Worm (Caenorhabditis elegans) whole organism, L2 larva: Measurements from ENCODE around the gene C11H1.5.
A peak's percentile ranks its signal among the peaks of the same experiment; 100 is the strongest.

Source experiments
- C34F6.9 ChIP-seq: fragments of 150-350 bp; optimal IDR thresholded peaks from 2 replicates; lab custom pipeline; 2014; ENCODE audit warnings: missing biosample characterization, missing genetic modification characterization
- F13H6.1 ChIP-seq: sonication (generic microtip); optimal IDR thresholded peaks from 2 replicates; lab custom pipeline; 2016; ENCODE audit warnings: missing genetic modification characterization, missing compliant biosample characterization
- R02D3.7 ChIP-seq: fragments of 150-350 bp; optimal IDR thresholded peaks from 2 replicates; lab custom pipeline; 2014; ENCODE audit warnings: missing biosample characterization, missing genetic modification characterization
- Y55F3AM.14 ChIP-seq: fragments of 200-800 bp; sonication (Bioruptor generic); optimal IDR thresholded peaks from 2 replicates; lab custom pipeline; 2018; ENCODE audit warnings: mild to moderate bottlenecking, missing genetic modification characterization, missing compliant biosample characterization
- ZK546.5 ChIP-seq: sonication (generic microtip); optimal IDR thresholded peaks from 2 replicates; lab custom pipeline; 2017; ENCODE audit warnings: missing biosample characterization, missing genetic modification characterization
- alr-1 ChIP-seq: fragments of 150-350 bp; optimal IDR thresholded peaks from 2 replicates; lab custom pipeline; 2014; ENCODE audit warnings: missing biosample characterization, missing genetic modification characterization
- ama-1 ChIP-seq: fragments of 150-350 bp; optimal IDR thresholded peaks from 2 replicates; lab custom pipeline; 2018; ENCODE audit warnings: inconsistent platforms
- blmp-1 ChIP-seq: sonication (generic microtip); optimal IDR thresholded peaks from 2 replicates; lab custom pipeline; 2017; ENCODE audit warnings: missing genetic modification characterization, mild to moderate bottlenecking, missing compliant biosample characterization, antibody characterized with exemption, moderate library complexity; ENCODE audit not compliant: insufficient read depth
- ceh-16 ChIP-seq: fragments of 150-350 bp; optimal IDR thresholded peaks from 2 replicates; lab custom pipeline; 2014; ENCODE audit warnings: missing biosample characterization, missing genetic modification characterization
- ceh-82 ChIP-seq: fragments of 150-350 bp; optimal IDR thresholded peaks from 2 replicates; lab custom pipeline; 2014; ENCODE audit warnings: missing biosample characterization, missing genetic modification characterization
- crh-2 ChIP-seq: sonication (generic microtip); optimal IDR thresholded peaks from 2 replicates; lab custom pipeline; 2017; ENCODE audit warnings: missing biosample characterization, missing genetic modification characterization
- dmd-4 ChIP-seq: sonication (generic microtip); optimal IDR thresholded peaks from 2 replicates; lab custom pipeline; 2017; ENCODE audit warnings: missing biosample characterization, missing genetic modification characterization
- egl-27 ChIP-seq: sonication (generic microtip); optimal IDR thresholded peaks from 3 replicates; lab custom pipeline; 2017; ENCODE audit warnings: missing biosample characterization, missing genetic modification reagents, missing genetic modification characterization
- elt-1 ChIP-seq: fragments of 150-350 bp; optimal IDR thresholded peaks from 2 replicates; lab custom pipeline; 2014; ENCODE audit warnings: missing biosample characterization, missing genetic modification characterization
- elt-3 ChIP-seq: sonication (generic microtip); optimal IDR thresholded peaks from 2 replicates; lab custom pipeline; 2017; ENCODE audit warnings: missing biosample characterization, missing genetic modification characterization
- fos-1 ChIP-seq: fragments of 150-350 bp; optimal IDR thresholded peaks from 2 replicates; lab custom pipeline; 2014; ENCODE audit warnings: missing biosample characterization, missing genetic modification characterization
- gmeb-1 ChIP-seq: fragments of 150-350 bp; optimal IDR thresholded peaks from 2 replicates; lab custom pipeline; 2014; ENCODE audit warnings: missing biosample characterization, missing genetic modification characterization
- lin-11 ChIP-seq: fragments of 150-350 bp; sonication (generic microtip); optimal IDR thresholded peaks from 2 replicates; lab custom pipeline; 2014; ENCODE audit warnings: missing biosample characterization, missing genetic modification characterization, inconsistent platforms, mixed read lengths
- lin-13 ChIP-seq: fragments of 150-350 bp; optimal IDR thresholded peaks from 2 replicates; lab custom pipeline; 2014; ENCODE audit warnings: missing biosample characterization, missing genetic modification reagents, missing genetic modification characterization
- lin-39 ChIP-seq: fragments of 150-350 bp; optimal IDR thresholded peaks from 2 replicates; lab custom pipeline; 2014; ENCODE audit warnings: missing biosample characterization, missing genetic modification reagents, missing genetic modification characterization
- lsy-2 ChIP-seq, 2 experiments: fragments of 150-350 bp in 1 of 2; sonication (generic microtip) in 1 of 2; optimal IDR thresholded peaks; 2 replicates each; lab custom pipeline; 2014 to 2017; ENCODE audit warnings: missing biosample characterization in 2 of 2, missing genetic modification characterization in 2 of 2
- mab-5 ChIP-seq: fragments of 150-350 bp; optimal IDR thresholded peaks from 2 replicates; lab custom pipeline; 2014; ENCODE audit warnings: missing biosample characterization, missing genetic modification characterization
- mdl-1 ChIP-seq, 2 experiments: fragments of 150-350 bp in 1 of 2; sonication (generic microtip) in 1 of 2; optimal IDR thresholded peaks; 2 replicates each; lab custom pipeline; 2017; ENCODE audit warnings: missing biosample characterization in 2 of 2, missing genetic modification characterization in 2 of 2
- nhr-10 ChIP-seq: sonication (generic microtip); optimal IDR thresholded peaks from 2 replicates; lab custom pipeline; 2017; ENCODE audit warnings: missing biosample characterization, missing genetic modification characterization
- nhr-11 ChIP-seq: fragments of 150-350 bp; optimal IDR thresholded peaks from 2 replicates; lab custom pipeline; 2014; ENCODE audit warnings: missing biosample characterization, missing genetic modification characterization
- nhr-12 ChIP-seq: fragments of 150-350 bp; optimal IDR thresholded peaks from 2 replicates; lab custom pipeline; 2014; ENCODE audit warnings: missing biosample characterization, missing genetic modification characterization
- nhr-129 ChIP-seq: fragments of 150-350 bp; optimal IDR thresholded peaks from 2 replicates; lab custom pipeline; 2014; ENCODE audit warnings: missing biosample characterization, missing genetic modification characterization
- nhr-21 ChIP-seq: fragments of 150-350 bp; optimal IDR thresholded peaks from 2 replicates; lab custom pipeline; 2014; ENCODE audit warnings: missing biosample characterization, missing genetic modification characterization
- nhr-237 ChIP-seq: fragments of 150-350 bp; optimal IDR thresholded peaks from 2 replicates; lab custom pipeline; 2014; ENCODE audit warnings: missing biosample characterization, missing genetic modification characterization
- nhr-25 ChIP-seq: fragments of 150-350 bp; sonication (generic microtip); optimal IDR thresholded peaks from 3 replicates; lab custom pipeline; 2014; ENCODE audit warnings: missing biosample characterization, missing genetic modification characterization
- nhr-6 ChIP-seq: fragments of 150-350 bp; optimal IDR thresholded peaks from 2 replicates; lab custom pipeline; 2014; ENCODE audit warnings: missing biosample characterization, missing genetic modification characterization
- nhr-77 ChIP-seq: fragments of 150-350 bp; optimal IDR thresholded peaks from 2 replicates; lab custom pipeline; 2014; ENCODE audit warnings: missing biosample characterization, missing genetic modification characterization
- sem-4 ChIP-seq: fragments of 150-350 bp; optimal IDR thresholded peaks from 2 replicates; lab custom pipeline; 2014; ENCODE audit warnings: missing biosample characterization, missing genetic modification reagents, missing genetic modification characterization
- skn-1 ChIP-seq: sonication (generic microtip); optimal IDR thresholded peaks from 2 replicates; lab custom pipeline; 2017; ENCODE audit warnings: missing biosample characterization, missing genetic modification characterization
- sma-3 ChIP-seq: sonication (generic microtip); optimal IDR thresholded peaks from 2 replicates; lab custom pipeline; 2016; ENCODE audit warnings: missing genetic modification reagents, missing genetic modification characterization, missing compliant biosample characterization
- sma-9 ChIP-seq, 2 experiments: fragments of 150-350 bp in 1 of 2; sonication (generic microtip) in 1 of 2; optimal IDR thresholded peaks; 2 replicates each; lab custom pipeline; 2014 to 2016; ENCODE audit warnings: missing genetic modification characterization in 2 of 2, mild to moderate bottlenecking in 1 of 2, missing biosample characterization in 1 of 2, missing compliant biosample characterization in 1 of 2, missing genetic modification reagents in 1 of 2, moderate library complexity in 1 of 2
- snpc-4 ChIP-seq: fragments of 150-350 bp; optimal IDR thresholded peaks from 2 replicates; lab custom pipeline; 2014; ENCODE audit warnings: missing biosample characterization, missing genetic modification characterization
- unc-55 ChIP-seq: fragments of 150-350 bp; sonication (generic microtip); optimal IDR thresholded peaks from 3 replicates; lab custom pipeline; 2014; ENCODE audit warnings: missing biosample characterization, missing genetic modification reagents, missing genetic modification characterization
- unc-62 ChIP-seq: fragments of 150-350 bp; optimal IDR thresholded peaks from 2 replicates; lab custom pipeline; 2014; ENCODE audit warnings: missing biosample characterization, missing genetic modification reagents, missing genetic modification characterization
- zag-1 ChIP-seq: fragments of 150-350 bp; optimal IDR thresholded peaks from 2 replicates; lab custom pipeline; 2014; ENCODE audit warnings: missing biosample characterization, missing genetic modification characterization
- ztf-1 ChIP-seq: fragments of 200-800 bp; sonication (Bioruptor generic); conservative IDR thresholded peaks from 2 replicates; pipeline ENCODE4 v1.3.6; 2022; ENCODE audit warnings: missing genetic modification characterization, missing compliant biosample characterization
- ztf-4 ChIP-seq: fragments of 150-350 bp; optimal IDR thresholded peaks from 2 replicates; lab custom pipeline; 2014; ENCODE audit warnings: missing biosample characterization, missing genetic modification characterization

C11H1.5 gene

DNA sequence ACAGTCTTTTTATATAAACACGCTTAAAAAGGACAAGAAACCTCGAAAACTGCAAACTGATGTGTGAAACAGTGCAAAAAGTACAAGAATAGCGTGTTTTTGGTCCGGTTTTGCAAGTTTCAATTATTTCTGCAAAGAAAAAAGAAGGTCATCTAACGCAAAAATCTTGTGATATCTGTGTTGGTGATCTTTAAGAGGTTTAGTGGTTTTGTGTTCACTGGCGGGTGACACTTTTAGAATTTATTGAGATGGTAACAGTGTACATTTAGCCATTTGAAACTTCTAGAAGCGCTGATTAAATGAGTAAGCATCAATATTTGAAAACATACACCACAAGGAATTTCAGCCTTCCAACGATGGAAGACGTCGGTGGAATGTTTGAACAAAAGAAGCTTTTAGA is 19.8 kb upstream of the C11H1.5 start:
- no peak for TF ChIP-seq nhr-12 (tag; lab: Kevin White, UChicago)
- peak; percentile 40 for TF ChIP-seq nhr-25 (tag; lab: Kevin White, UChicago)

- no peak for TF ChIP-seq fos-1 (tag; lab: Kevin White, UChicago)
- no peak for TF ChIP-seq nhr-6 (tag; lab: Kevin White, UChicago)
- no peak for TF ChIP-seq nhr-237 (tag; lab: Kevin White, UChicago)
- TF ChIP-seq R02D3.7 (tag; lab: Kevin White, UChicago): no peak
Observed at ce11 chrX:14320298-14320697, 17.3 kb upstream of the C11H1.5 start, which contains the start of gene C11H1.9. C11H1.9 (minus strand) TSS chrX:14320398.

ce11 chrX:14316132-14316531 is 13.2 kb upstream of the C11H1.5 start:
- TF ChIP-seq unc-62 (GFP tag; lab: Kevin White, UChicago): no peak
- TF ChIP-seq elt-3 (tag; lab: Kevin White, UChicago): no peak
- no peak for TF ChIP-seq lin-13 (GFP tag; lab: Kevin White, UChicago)
- TF ChIP-seq ztf-1: no peak
- no peak for TF ChIP-seq ZK546.5 (tag; lab: Kevin White, UChicago)
- TF ChIP-seq zag-1: no peak
- no peak for TF ChIP-seq lin-39 (tag; lab: Kevin White, UChicago)
- TF ChIP-seq nhr-11 (tag; lab: Kevin White, UChicago): no peak
- TF ChIP-seq nhr-10 (tag; lab: Kevin White, UChicago): no peak
- no peak for TF ChIP-seq ama-1
- no peak for TF ChIP-seq nhr-77
- TF ChIP-seq R02D3.7 (tag; lab: Kevin White, UChicago): no peak
- no peak for TF ChIP-seq crh-2
- no peak for TF ChIP-seq fos-1 (tag; lab: Kevin White, UChicago)
- no peak for TF ChIP-seq unc-55 (GFP tag; lab: Kevin White, UChicago)
- TF ChIP-seq mab-5: no peak
- no peak for TF ChIP-seq sma-9 (GFP tag; optimal IDR thresholded peaks at IDR 0.05; lab: Kevin White, UChicago)
- no peak for TF ChIP-seq sma-9 (tag; optimal IDR thresholded peaks at IDR 0.05; lab: Kevin White, UChicago)
- TF ChIP-seq elt-1 (tag; lab: Kevin White, UChicago): no peak
- TF ChIP-seq blmp-1 (tag; lab: Kevin White, UChicago): no peak
- TF ChIP-seq nhr-12 (tag; lab: Kevin White, UChicago): no peak

- TF ChIP-seq nhr-10 (tag; lab: Kevin White, UChicago) (no peak), crh-2 (peak; percentile 4), fos-1 (tag; lab: Kevin White, UChicago) (peak; percentile 32), zag-1 (no peak), unc-62 (GFP tag; lab: Kevin White, UChicago) (no peak), blmp-1 (tag; lab: Kevin White, UChicago) (no peak)
Observed at ce11 chrX:14313627-14314026, 10.6 kb upstream of the C11H1.5 start, which contains the start of gene prx-1. prx-1 (plus strand) TSS chrX:14313927.

DNA sequence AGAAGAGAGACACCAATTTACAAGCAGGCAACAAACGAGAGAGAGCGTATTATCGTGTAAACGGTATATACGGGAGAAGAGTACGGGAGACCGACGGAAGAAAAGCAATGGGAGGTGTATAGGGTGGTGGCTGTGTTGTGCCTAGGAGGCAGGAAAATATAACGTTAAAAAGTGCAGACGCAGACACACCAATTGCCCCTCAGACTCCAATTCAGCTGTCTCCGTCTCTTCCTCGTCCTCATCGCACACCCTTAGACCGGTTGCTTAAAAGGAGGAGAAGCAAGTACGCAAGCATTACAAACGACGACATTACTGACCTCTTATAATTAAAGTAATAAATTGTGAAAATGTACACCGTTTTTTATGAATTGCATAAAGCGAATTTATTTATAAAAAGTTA is 9.4 kb upstream of the C11H1.5 start:
- TF ChIP-seq alr-1 (tag; lab: Kevin White, UChicago) (no peak), fos-1 (tag; lab: Kevin White, UChicago) (peak; percentile 89), lin-13 (GFP tag; lab: Kevin White, UChicago) (peak; percentile 95), elt-1 (tag; lab: Kevin White, UChicago) (no peak), lin-11 (tag; lab: Kevin White, UChicago) (peak; percentile 58), C34F6.9 (tag; lab: Kevin White, UChicago) (peak; percentile 82), nhr-21 (tag; lab: Kevin White, UChicago) (peak; percentile 69), Y55F3AM.14 (GFP tag; lab: Kevin White, UChicago) (no peak), F13H6.1 (peak; percentile 86), ceh-82 (tag; lab: Kevin White, UChicago) (peak; percentile 35), nhr-25 (tag; lab: Kevin White, UChicago) (peak; percentile 77), crh-2 (peak; percentile 55), elt-3 (tag; lab: Kevin White, UChicago) (no peak), unc-55 (GFP tag; lab: Kevin White, UChicago) (peak; percentile 81), mab-5 (peak; percentile 6), nhr-12 (tag; lab: Kevin White, UChicago) (no peak), dmd-4 (tag; lab: Kevin White, UChicago) (no peak), nhr-129 (tag; lab: Kevin White, UChicago) (peak; percentile 82), skn-1 (tag; lab: Kevin White, UChicago) (peak; percentile 59), sem-4 (tag; lab: Kevin White, UChicago) (peak; percentile 78), ceh-16 (tag; lab: Kevin White, UChicago) (peak; percentile 70), sma-3 (peak; percentile 54), zag-1 (peak; percentile 49), ZK546.5 (tag; lab: Kevin White, UChicago) (no peak), gmeb-1 (tag; lab: Kevin White, UChicago) (peak; percentile 42), blmp-1 (tag; lab: Kevin White, UChicago) (peak; percentile 22), lsy-2 (tag; optimal IDR thresholded peaks at IDR 0.05; lab: Kevin White, UChicago) (peak; percentile 76 to 95), mdl-1 (tag; optimal IDR thresholded peaks at IDR 0.05; lab: Kevin White, UChicago) (peak; percentile 35 to 42), snpc-4 (peak; percentile 69), egl-27 (peak; percentile 58), ztf-4 (tag; lab: Kevin White, UChicago) (peak; percentile 48), nhr-6 (tag; lab: Kevin White, UChicago) (peak; percentile 70), sma-9 (GFP tag; optimal IDR thresholded peaks at IDR 0.05; lab: Kevin White, UChicago) (peak; percentile 86), sma-9 (tag; optimal IDR thresholded peaks at IDR 0.05; lab: Kevin White, UChicago) (no peak)
